Fruit fly (Drosophila melanogaster): ENCODE data around the gene CG14223.

Gene CG14223

dm6 chrX:19667444-19668104 lies 3.8 kb upstream of the CG14223 start:
- TF ChIP-seq woc (GFP tag; optimal IDR thresholded peaks at IDR 0.05) (no peak), Vsx2 (GFP tag; optimal IDR thresholded peaks at IDR 0.05; ENCODE audit: partially characterized antibody) (peak; percentile 41), Jra (GFP tag; optimal IDR thresholded peaks at IDR 0.05) (no peak), psq (GFP tag; optimal IDR thresholded peaks at IDR 0.05) (no peak), CG32264 (GFP tag; optimal IDR thresholded peaks at IDR 0.05) (no peak), jim (GFP tag; optimal IDR thresholded peaks at IDR 0.05) (no peak), foxo (GFP tag; optimal IDR thresholded peaks at IDR 0.05) (no peak), sage (GFP tag; optimal IDR thresholded peaks at IDR 0.05) (no peak)

dm6 chrX:19666991-19667409 lies 3.2 kb upstream of the CG14223 start, which contains the start of gene Zw:
Gene Zw, plus strand, starts transcription at chrX:19667252.
- no peak for TF ChIP-seq GATAd (GFP tag; optimal IDR thresholded peaks at IDR 0.05)
- TF ChIP-seq pan (optimal IDR thresholded peaks at IDR 0.05), result no peak
- peak; percentile 67 for TF ChIP-seq fru (GFP tag; optimal IDR thresholded peaks at IDR 0.05)
- TF ChIP-seq foxo (GFP tag; optimal IDR thresholded peaks at IDR 0.05), result peak in 1 of 2 experiments; percentile 71
- no peak for TF ChIP-seq jim (GFP tag; optimal IDR thresholded peaks at IDR 0.05)
- TF ChIP-seq Dfd (GFP tag; optimal IDR thresholded peaks at IDR 0.05), result no peak
- TF ChIP-seq OdsH (GFP tag; optimal IDR thresholded peaks at IDR 0.05), result peak; percentile 30
- TF ChIP-seq Mio (GFP tag; optimal IDR thresholded peaks at IDR 0.05), result peak; percentile 33
- no peak for TF ChIP-seq Vsx2 (GFP tag; optimal IDR thresholded peaks at IDR 0.05; ENCODE audit: partially characterized antibody)
- TF ChIP-seq CG32264 (GFP tag; optimal IDR thresholded peaks at IDR 0.05), result no peak
- peak; percentile 75 for TF ChIP-seq h (GFP tag; optimal IDR thresholded peaks at IDR 0.05)
- no peak for TF ChIP-seq Myc (optimal IDR thresholded peaks at IDR 0.05)
- TF ChIP-seq lola (GFP tag; optimal IDR thresholded peaks at IDR 0.05), result no peak
- peak; percentile 47 for TF ChIP-seq psq (GFP tag; optimal IDR thresholded peaks at IDR 0.05)
- peak; percentile 58 for TF ChIP-seq dmrt93B (GFP tag; optimal IDR thresholded peaks at IDR 0.05)
- TF ChIP-seq sage (GFP tag; optimal IDR thresholded peaks at IDR 0.05), result no peak
- TF ChIP-seq usp (GFP tag; optimal IDR thresholded peaks at IDR 0.05), result no peak
- TF ChIP-seq Dif (GFP tag; optimal IDR thresholded peaks at IDR 0.05; ENCODE audit: partially characterized antibody), result no peak
- peak; percentile 48 for TF ChIP-seq CG9705 (GFP tag; optimal IDR thresholded peaks at IDR 0.05)
- TF ChIP-seq CrebA (GFP tag; optimal IDR thresholded peaks at IDR 0.05; ENCODE audit: borderline replicate concordance), result no peak
- TF ChIP-seq tai (GFP tag; optimal IDR thresholded peaks at IDR 0.05), result no peak
- peak; percentile 71 for TF ChIP-seq HLH106 (tag; optimal IDR thresholded peaks at IDR 0.05)
- no peak for TF ChIP-seq Abd-B (GFP tag; optimal IDR thresholded peaks at IDR 0.05)
- peak; percentile 46 for TF ChIP-seq br (GFP tag; optimal IDR thresholded peaks at IDR 0.05)
- no peak for TF ChIP-seq dl (GFP tag; optimal IDR thresholded peaks at IDR 0.05; ENCODE audit: insufficient read depth in 1 of 2, partially characterized antibody in 2 of 2)
- TF ChIP-seq brk (GFP tag; optimal IDR thresholded peaks at IDR 0.05), result no peak
- TF ChIP-seq ey (GFP tag; optimal IDR thresholded peaks at IDR 0.05), result peak; percentile 72
- TF ChIP-seq Hr83 (GFP tag; optimal IDR thresholded peaks at IDR 0.05; ENCODE audit: poor library complexity, severe bottlenecking), result peak; percentile 75
- peak; percentile 51 for TF ChIP-seq Sp1 (GFP tag; optimal IDR thresholded peaks at IDR 0.05)
- no peak for TF ChIP-seq N (GFP tag; optimal IDR thresholded peaks at IDR 0.05)
- TF ChIP-seq dsf (GFP tag; optimal IDR thresholded peaks at IDR 0.05; ENCODE audit: borderline replicate concordance), result no peak
- peak; percentile 67 for TF ChIP-seq woc (GFP tag; optimal IDR thresholded peaks at IDR 0.05)
- no peak for TF ChIP-seq Hr78 (GFP tag; optimal IDR thresholded peaks at IDR 0.05)
- TF ChIP-seq Hnf4 (GFP tag; optimal IDR thresholded peaks at IDR 0.05), result peak; percentile 78
- TF ChIP-seq Jra (GFP tag; optimal IDR thresholded peaks at IDR 0.05), result no peak
- no peak for TF ChIP-seq Rel (GFP tag; optimal IDR thresholded peaks at IDR 0.05)
- TF ChIP-seq Rel (tag; optimal IDR thresholded peaks at IDR 0.05), result peak; percentile 42
- peak; percentile 3 for TF ChIP-seq sv (GFP tag; optimal IDR thresholded peaks at IDR 0.05)
- TF ChIP-seq rgr (GFP tag; optimal IDR thresholded peaks at IDR 0.05), result peak; percentile 72

Data from whole organism, wandering third instar larva.